Worm (Caenorhabditis elegans): ENCODE results near the gene bcmo-2.

The bcmo-2 gene

ce11 chrII:3947404-3947803, 36.8 kb upstream of the bcmo-2 start:
- TF ChIP-seq dao-5 (tag; optimal IDR thresholded peaks at IDR 0.05) (no peak), W03F9.2 (tag; optimal IDR thresholded peaks at IDR 0.05) (no peak), him-1 (tag; optimal IDR thresholded peaks at IDR 0.05) (no peak)

ce11 chrII:3935990-3936389, 25.4 kb upstream of the bcmo-2 start:
- TF ChIP-seq him-1 (tag; optimal IDR thresholded peaks at IDR 0.05) = no peak

DNA sequence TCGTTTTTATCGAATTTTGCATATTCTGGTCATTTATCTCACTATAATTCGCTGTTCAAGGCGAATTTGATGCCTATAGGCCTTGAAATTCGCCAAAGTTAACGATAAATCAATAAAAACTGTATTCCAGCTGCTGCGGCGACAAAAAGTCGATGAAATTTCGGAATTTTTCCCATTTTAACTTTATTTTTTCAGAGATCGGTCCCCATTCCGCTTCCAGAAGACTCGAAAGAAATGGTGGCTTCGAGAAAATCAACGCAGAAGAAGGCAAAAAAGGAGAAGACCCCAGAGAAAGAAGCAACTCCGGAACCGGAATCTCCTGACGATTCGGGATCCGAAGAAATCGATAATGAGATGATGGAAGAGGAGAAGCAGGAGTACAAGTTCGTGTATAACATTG, 24.5 kb upstream of the bcmo-2 start:
- TF ChIP-seq W03F9.2 (tag; optimal IDR thresholded peaks at IDR 0.05) = no peak
- no peak for TF ChIP-seq dao-5 (tag; optimal IDR thresholded peaks at IDR 0.05)
- no peak for TF ChIP-seq him-1 (tag; optimal IDR thresholded peaks at IDR 0.05)

- no peak for TF ChIP-seq dao-5 (tag; optimal IDR thresholded peaks at IDR 0.05)
- no peak for TF ChIP-seq him-1 (tag; optimal IDR thresholded peaks at IDR 0.05)
- TF ChIP-seq W03F9.2 (tag; optimal IDR thresholded peaks at IDR 0.05) = no peak
Measured at ce11 chrII:3934085-3934484, 23.4 kb upstream of the bcmo-2 start, which contains the start of gene Y14H12B.1. Y14H12B.1 (plus strand) TSS chrII:3934447.

DNA sequence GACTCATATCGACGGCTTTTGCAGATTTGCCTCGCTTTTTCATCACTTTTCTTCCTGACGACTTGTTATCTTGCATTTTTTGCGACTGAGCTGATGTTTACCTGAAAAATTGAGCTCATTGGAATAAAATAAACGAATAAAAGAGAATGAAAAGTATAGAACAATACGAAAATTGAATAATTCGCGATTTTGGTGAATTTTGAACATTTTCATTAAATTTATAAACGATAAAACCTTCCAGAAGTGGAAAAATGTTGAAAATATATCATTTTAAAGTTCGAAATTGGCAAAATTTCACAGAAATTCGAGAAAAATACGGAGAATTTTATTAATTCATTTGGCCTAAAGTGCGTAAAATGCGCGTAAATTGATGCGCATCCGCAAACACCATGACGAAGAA, 23.0 kb upstream of the bcmo-2 start, which contains the start of gene Y14H12B.2:
Gene Y14H12B.2, minus strand, starts transcription at position 101 of the 400 bp plus-strand sequence.
- TF ChIP-seq W03F9.2 (tag; optimal IDR thresholded peaks at IDR 0.05) (no peak), him-1 (tag; optimal IDR thresholded peaks at IDR 0.05) (no peak), dao-5 (tag; optimal IDR thresholded peaks at IDR 0.05) (no peak)

DNA sequence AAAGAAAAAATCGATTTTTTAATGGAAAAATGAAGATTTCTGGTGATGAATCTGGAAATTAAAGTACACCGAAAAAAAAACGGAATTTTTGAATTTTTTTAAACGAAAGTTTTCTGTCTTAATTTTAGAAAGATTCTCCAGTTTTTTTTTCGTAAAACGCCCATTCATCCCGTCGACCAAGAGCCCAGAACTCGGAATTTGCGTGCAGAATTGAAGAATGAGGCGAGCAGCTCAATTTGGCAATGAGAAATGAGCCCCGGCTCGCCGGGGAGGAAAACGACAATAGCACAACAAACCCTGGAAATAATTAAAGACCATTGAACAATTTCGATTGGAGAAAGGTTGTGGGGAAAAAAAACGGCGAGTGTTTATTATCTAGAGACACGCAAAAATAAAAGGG, 21.2 kb upstream of the bcmo-2 start:
- TF ChIP-seq dao-5 (tag; optimal IDR thresholded peaks at IDR 0.05) (no peak), him-1 (tag; optimal IDR thresholded peaks at IDR 0.05) (no peak), W03F9.2 (tag; optimal IDR thresholded peaks at IDR 0.05) (no peak)

- TF ChIP-seq him-1 (tag; optimal IDR thresholded peaks at IDR 0.05) (no peak), W03F9.2 (tag; optimal IDR thresholded peaks at IDR 0.05) (no peak), dao-5 (tag; optimal IDR thresholded peaks at IDR 0.05) (no peak)
Measured at ce11 chrII:3931230-3931629, 20.6 kb upstream of the bcmo-2 start.

DNA sequence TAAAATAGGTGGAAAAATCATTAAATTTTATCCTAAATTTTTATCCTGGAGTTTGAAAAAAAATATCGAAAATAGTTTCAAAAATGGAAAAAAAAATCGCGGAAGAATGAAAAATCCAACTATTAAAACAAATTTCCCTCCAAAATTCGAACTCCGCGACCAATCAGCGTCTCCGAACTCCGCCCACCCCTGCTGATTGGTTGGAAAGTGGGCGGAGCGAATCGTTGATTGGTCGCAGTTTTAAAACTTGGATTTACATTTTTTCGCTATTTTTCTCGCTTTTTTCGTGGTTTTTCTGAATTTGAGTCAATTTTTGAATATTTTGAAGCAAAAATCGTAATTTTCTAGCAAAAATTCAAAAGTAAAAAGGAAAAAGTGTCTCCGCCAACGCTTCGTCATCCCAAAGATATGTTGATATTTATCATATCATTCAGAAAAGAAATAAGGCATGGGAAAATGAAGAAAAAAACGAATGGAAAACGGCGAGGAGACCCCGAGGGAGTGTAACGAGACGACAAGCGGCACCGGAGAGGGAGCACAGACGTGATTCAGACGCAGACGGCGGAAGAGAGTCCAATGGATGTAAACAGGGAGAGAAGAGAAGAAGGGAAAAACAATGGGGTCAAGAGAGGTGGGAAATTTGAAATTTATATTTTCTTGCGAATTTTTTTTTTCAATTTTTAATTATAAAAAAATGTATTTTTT, 20.0 kb upstream of the bcmo-2 start:
- TF ChIP-seq dao-5 (tag; optimal IDR thresholded peaks at IDR 0.05) = no peak
- peak; percentile 72 for TF ChIP-seq W03F9.2 (tag; optimal IDR thresholded peaks at IDR 0.05)

ce11 chrII:3929446-3929845, 18.8 kb upstream of the bcmo-2 start:
- TF ChIP-seq dao-5 (tag; optimal IDR thresholded peaks at IDR 0.05) (no peak), W03F9.2 (tag; optimal IDR thresholded peaks at IDR 0.05) (no peak), him-1 (tag; optimal IDR thresholded peaks at IDR 0.05) (no peak)

- no peak for TF ChIP-seq W03F9.2 (tag; optimal IDR thresholded peaks at IDR 0.05)
- TF ChIP-seq him-1 (tag; optimal IDR thresholded peaks at IDR 0.05) = no peak
- TF ChIP-seq dao-5 (tag; optimal IDR thresholded peaks at IDR 0.05) = no peak
Measured at ce11 chrII:3927943-3928393, 17.3 kb upstream of the bcmo-2 start, which contains the start of gene plpp-1.1. plpp-1.1 (minus strand) TSS chrII:3927993.

DNA sequence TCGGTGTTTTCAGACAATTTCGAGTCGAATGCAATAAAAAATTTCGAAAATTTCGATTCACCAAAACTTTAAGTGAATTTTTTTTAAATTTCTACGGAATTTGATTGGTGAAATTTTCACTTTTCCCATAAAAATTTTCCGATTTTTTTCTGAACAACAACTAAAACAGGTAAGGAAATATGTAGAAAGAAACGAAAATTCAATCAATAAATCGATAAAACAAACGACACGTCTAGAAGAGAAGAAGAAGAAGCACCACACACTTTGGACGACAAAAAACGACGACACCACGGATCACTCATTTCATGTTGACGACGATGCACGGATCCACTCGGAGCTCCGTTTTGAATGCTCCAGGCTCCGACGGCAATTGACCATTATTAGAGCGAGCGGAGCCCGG, 12.1 kb upstream of the bcmo-2 start:
- TF ChIP-seq W03F9.2 (tag; optimal IDR thresholded peaks at IDR 0.05) (no peak), him-1 (tag; optimal IDR thresholded peaks at IDR 0.05) (no peak), dao-5 (tag; optimal IDR thresholded peaks at IDR 0.05) (no peak)

ce11 chrII:3920611-3921010, 10.0 kb upstream of the bcmo-2 start:
- TF ChIP-seq W03F9.2 (tag; optimal IDR thresholded peaks at IDR 0.05) (no peak), him-1 (tag; optimal IDR thresholded peaks at IDR 0.05) (no peak), dao-5 (tag; optimal IDR thresholded peaks at IDR 0.05) (no peak)

- TF ChIP-seq him-1 (tag; optimal IDR thresholded peaks at IDR 0.05) (no peak), W03F9.2 (tag; optimal IDR thresholded peaks at IDR 0.05) (no peak), dao-5 (tag; optimal IDR thresholded peaks at IDR 0.05) (no peak)
Measured at ce11 chrII:3917985-3918633, 7.5 kb upstream of the bcmo-2 start.

- TF ChIP-seq dao-5 (tag; optimal IDR thresholded peaks at IDR 0.05) = no peak
- TF ChIP-seq W03F9.2 (tag; optimal IDR thresholded peaks at IDR 0.05) = no peak
- TF ChIP-seq him-1 (tag; optimal IDR thresholded peaks at IDR 0.05) = no peak
Measured at ce11 chrII:3913673-3914072, 3.0 kb upstream of the bcmo-2 start.

- no peak for TF ChIP-seq him-1 (tag; optimal IDR thresholded peaks at IDR 0.05)
- no peak for TF ChIP-seq W03F9.2 (tag; optimal IDR thresholded peaks at IDR 0.05)
- no peak for TF ChIP-seq dao-5 (tag; optimal IDR thresholded peaks at IDR 0.05)
Measured at ce11 chrII:3911716-3912115, 1.1 kb upstream of the bcmo-2 start, which contains the start of gene F53C3.1. F53C3.1 (plus strand) TSS chrII:3912016.

All from whole organism, L4/young adult.